Fruit fly (Drosophila melanogaster): ENCODE measurements around the gene Hyls1.

dm6 chr2L:16356249-16357025 is 4.0 kb upstream of the Hyls1 start, which contains the start of gene CaBP1:
- no peak for TF ChIP-seq CG8478 (optimal IDR thresholded peaks at IDR 0.05)
- TF ChIP-seq EcR (GFP tag; optimal IDR thresholded peaks at IDR 0.05) = no peak

All from whole organism.